Worm (Caenorhabditis elegans): Measurements from ENCODE around the gene str-47.

DNA sequence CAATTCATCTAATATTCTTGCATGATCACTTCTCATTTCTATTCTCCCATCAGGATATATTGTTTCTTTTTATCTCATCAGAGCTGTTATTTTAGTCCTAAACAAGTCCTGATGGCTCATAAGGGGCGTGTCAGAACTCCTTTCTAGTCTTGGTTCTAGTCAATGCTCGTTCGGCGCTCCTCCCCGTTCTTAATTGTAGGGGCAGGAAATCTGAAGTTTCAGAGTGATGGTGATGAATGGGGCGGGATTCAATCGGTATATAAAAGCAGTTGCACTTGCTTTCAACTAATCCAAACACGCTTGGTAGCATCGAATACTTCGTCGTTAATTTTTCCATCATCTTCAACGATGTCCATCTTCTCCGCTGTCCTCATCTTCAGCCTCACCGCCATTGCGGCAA lies 26.7 kb downstream of the str-47 start, which contains the start of gene C12D5.4:
- TF ChIP-seq fos-1 (tag; optimal IDR thresholded peaks at IDR 0.05) (no peak), pqm-1 (tag; optimal IDR thresholded peaks at IDR 0.05) (no peak), aly-2 (tag; optimal IDR thresholded peaks at IDR 0.05) (no peak), grh-1 (GFP tag; IDR thresholded peaks at IDR 0.05) (no peak), rnt-1 (tag; optimal IDR thresholded peaks at IDR 0.05) (no peak), nhr-12 (tag; optimal IDR thresholded peaks at IDR 0.05) (no peak), snpc-4 (tag; optimal IDR thresholded peaks at IDR 0.05) (no peak), pax-3 (tag; optimal IDR thresholded peaks at IDR 0.05) (no peak), ceh-82 (tag; optimal IDR thresholded peaks at IDR 0.05) (no peak), nhr-90 (tag; optimal IDR thresholded peaks at IDR 0.05; ENCODE audit: poor library complexity) (no peak), unc-62 (GFP tag; optimal IDR thresholded peaks at IDR 0.05) (no peak)

Measured in whole organism, L1 larva.